Worm (Caenorhabditis elegans) whole organism, L1 larva: ENCODE data around the gene F41E6.1.
A peak's percentile ranks its signal among the peaks of the same experiment; 100 is the strongest.

Experiments
- C34B4.2 ChIP-seq: sonication (generic microtip); optimal IDR thresholded peaks from 2 replicates; lab custom pipeline; 2017; ENCODE audit warnings: mild to moderate bottlenecking, missing genetic modification characterization, missing compliant biosample characterization
- blmp-1 ChIP-seq: fragments of 150-350 bp; optimal IDR thresholded peaks from 2 replicates; lab custom pipeline; 2014; ENCODE audit warnings: missing biosample characterization, missing genetic modification characterization
- ceh-82 ChIP-seq, 3 experiments: fragments of 150-350 bp in 1 of 3; sonication (generic microtip) in 2 of 3; optimal IDR thresholded peaks; 2 replicates each; lab custom pipeline; 2014 to 2017; ENCODE audit warnings: missing biosample characterization in 3 of 3, missing genetic modification characterization in 3 of 3
- ceh-88 ChIP-seq: fragments of 200-800 bp; sonication (Bioruptor generic); IDR thresholded peaks from 2 replicates; pipeline ENCODE4 v1.3.6; 2022; ENCODE audit warnings: missing genetic modification characterization, missing compliant biosample characterization
- ces-1 ChIP-seq: fragments of 150-350 bp; optimal IDR thresholded peaks from 2 replicates; lab custom pipeline; 2014; ENCODE audit warnings: missing biosample characterization, missing genetic modification reagents, missing genetic modification characterization
- efl-1 ChIP-seq, 4 experiments: fragments of 150-350 bp; optimal IDR thresholded peaks in 3 of 4; peaks in 1 of 4; 1 replicate in 1 of 4; 2 replicates in 3 of 4; lab custom pipeline; 2014; ENCODE audit warnings: missing biosample characterization in 2 of 4, missing genetic modification characterization in 2 of 4, missing genetic modification reagents in 2 of 4
- efl-3 ChIP-seq: fragments of 200-800 bp; sonication (Bioruptor generic); optimal IDR thresholded peaks from 2 replicates; lab custom pipeline; 2018; ENCODE audit warnings: mild to moderate bottlenecking, missing genetic modification characterization, missing compliant biosample characterization
- fkh-10 ChIP-seq: sonication (generic microtip); optimal IDR thresholded peaks from 2 replicates; lab custom pipeline; 2017; ENCODE audit warnings: missing biosample characterization, missing genetic modification reagents, missing genetic modification characterization
- fkh-4 ChIP-seq: sonication (generic microtip); optimal IDR thresholded peaks from 2 replicates; lab custom pipeline; 2016; ENCODE audit warnings: missing compliant biosample characterization, missing genetic modification characterization, borderline replicate concordance
- hpl-2 ChIP-seq: fragments of 150-350 bp; optimal IDR thresholded peaks from 2 replicates; lab custom pipeline; 2014; ENCODE audit warnings: missing biosample characterization, missing genetic modification reagents, missing genetic modification characterization
- irx-1 ChIP-seq: sonication (generic microtip); optimal IDR thresholded peaks from 2 replicates; lab custom pipeline; 2016; ENCODE audit warnings: missing genetic modification characterization, missing compliant biosample characterization
- jun-1 ChIP-seq: fragments of 150-350 bp; optimal IDR thresholded peaks from 2 replicates; lab custom pipeline; 2014; ENCODE audit warnings: missing biosample characterization, missing genetic modification reagents, missing genetic modification characterization
- lin-14 ChIP-seq: fragments of 200-800 bp; sonication (Bioruptor generic); optimal IDR thresholded peaks from 2 replicates; lab custom pipeline; 2018; ENCODE audit warnings: mild to moderate bottlenecking, missing genetic modification characterization, moderate library complexity, missing compliant biosample characterization
- lin-35 ChIP-seq, 2 experiments: fragments of 150-350 bp; optimal IDR thresholded peaks; 2 replicates each; lab custom pipeline; 2014; ENCODE audit warnings: missing biosample characterization in 2 of 2, missing genetic modification characterization in 2 of 2, missing genetic modification reagents in 2 of 2
- lin-39 ChIP-seq: fragments of 150-350 bp; optimal IDR thresholded peaks from 2 replicates; lab custom pipeline; 2014; ENCODE audit warnings: missing biosample characterization, missing genetic modification reagents, missing genetic modification characterization
- lsy-2 ChIP-seq, 2 experiments: fragments of 150-350 bp; optimal IDR thresholded peaks; 2 replicates each; lab custom pipeline; 2014; ENCODE audit warnings: missing biosample characterization in 2 of 2, missing genetic modification characterization in 2 of 2
- mdl-1 ChIP-seq, 2 experiments: fragments of 150-350 bp; optimal IDR thresholded peaks; 2 replicates each; lab custom pipeline; 2014 to 2017; ENCODE audit warnings: missing biosample characterization in 2 of 2, missing genetic modification characterization in 2 of 2, inconsistent platforms in 1 of 2
- nhr-19 ChIP-seq: fragments of 200-800 bp; sonication (Bioruptor generic); conservative IDR thresholded peaks from 2 replicates; pipeline ENCODE4 v1.3.6; 2022; ENCODE audit warnings: missing genetic modification characterization, missing compliant biosample characterization
- nhr-20 ChIP-seq: sonication (generic microtip); optimal IDR thresholded peaks from 2 replicates; lab custom pipeline; 2016; ENCODE audit warnings: mild to moderate bottlenecking, missing genetic modification characterization, missing compliant biosample characterization
- nhr-237 ChIP-seq: fragments of 150-350 bp; optimal IDR thresholded peaks from 2 replicates; lab custom pipeline; 2014; ENCODE audit warnings: missing biosample characterization, missing genetic modification characterization
- nhr-71 ChIP-seq: sonication (generic microtip); optimal IDR thresholded peaks from 2 replicates; lab custom pipeline; 2016; ENCODE audit warnings: mild to moderate bottlenecking, missing genetic modification characterization, moderate library complexity, missing compliant biosample characterization
- nhr-77 ChIP-seq: fragments of 150-350 bp; optimal IDR thresholded peaks from 2 replicates; lab custom pipeline; 2014; ENCODE audit warnings: missing biosample characterization, missing genetic modification characterization
- nhr-84 ChIP-seq: sonication (generic microtip); optimal IDR thresholded peaks from 2 replicates; lab custom pipeline; 2017; ENCODE audit warnings: missing biosample characterization, missing genetic modification characterization
- nhr-85 ChIP-seq: sonication (generic microtip); peaks from one replicate; lab custom pipeline; 2016; ENCODE audit warnings: missing genetic modification characterization, inconsistent platforms, missing compliant biosample characterization
- pag-3 ChIP-seq: sonication (generic microtip); optimal IDR thresholded peaks from 2 replicates; lab custom pipeline; 2017; ENCODE audit warnings: missing genetic modification characterization, mild to moderate bottlenecking, missing compliant biosample characterization, antibody characterized with exemption, borderline replicate concordance; ENCODE audit not compliant: insufficient read depth
- pqm-1 ChIP-seq: sonication (generic microtip); optimal IDR thresholded peaks from 3 replicates; lab custom pipeline; 2017; ENCODE audit warnings: missing biosample characterization, missing genetic modification characterization
- rnt-1 ChIP-seq: sonication (generic microtip); optimal IDR thresholded peaks from 2 replicates; lab custom pipeline; 2016; ENCODE audit warnings: mild to moderate bottlenecking, missing genetic modification characterization, moderate library complexity, missing compliant biosample characterization
- skn-1 ChIP-seq: fragments of 150-350 bp; optimal IDR thresholded peaks from 2 replicates; lab custom pipeline; 2014; ENCODE audit warnings: missing biosample characterization, missing genetic modification characterization
- snpc-4 ChIP-seq: fragments of 150-350 bp; optimal IDR thresholded peaks from 2 replicates; lab custom pipeline; 2014; ENCODE audit warnings: missing biosample characterization, missing genetic modification characterization
- snu-23 ChIP-seq: sonication (generic microtip); optimal IDR thresholded peaks from 2 replicates; lab custom pipeline; 2016; ENCODE audit warnings: missing genetic modification characterization, missing compliant biosample characterization
- sox-4 ChIP-seq: sonication (generic microtip); optimal IDR thresholded peaks from 2 replicates; lab custom pipeline; 2016; ENCODE audit warnings: missing genetic modification characterization, missing compliant biosample characterization
- tlp-1 ChIP-seq: fragments of 150-350 bp; optimal IDR thresholded peaks from 2 replicates; lab custom pipeline; 2014; ENCODE audit warnings: missing biosample characterization, missing genetic modification characterization
- unc-130 ChIP-seq: fragments of 150-350 bp; optimal IDR thresholded peaks from 2 replicates; lab custom pipeline; 2017; ENCODE audit warnings: missing biosample characterization, missing genetic modification characterization, inconsistent platforms
- xbp-1 ChIP-seq: sonication (generic microtip); optimal IDR thresholded peaks from 2 replicates; lab custom pipeline; 2016; ENCODE audit warnings: missing genetic modification characterization, missing compliant biosample characterization
- ztf-11 ChIP-seq, 2 experiments: sonication (generic microtip); optimal IDR thresholded peaks; 2 replicates each; lab custom pipeline; 2016 to 2017; ENCODE audit warnings: missing genetic modification characterization in 2 of 2, missing biosample characterization in 1 of 2, missing compliant biosample characterization in 1 of 2

The F41E6.1 gene

DNA sequence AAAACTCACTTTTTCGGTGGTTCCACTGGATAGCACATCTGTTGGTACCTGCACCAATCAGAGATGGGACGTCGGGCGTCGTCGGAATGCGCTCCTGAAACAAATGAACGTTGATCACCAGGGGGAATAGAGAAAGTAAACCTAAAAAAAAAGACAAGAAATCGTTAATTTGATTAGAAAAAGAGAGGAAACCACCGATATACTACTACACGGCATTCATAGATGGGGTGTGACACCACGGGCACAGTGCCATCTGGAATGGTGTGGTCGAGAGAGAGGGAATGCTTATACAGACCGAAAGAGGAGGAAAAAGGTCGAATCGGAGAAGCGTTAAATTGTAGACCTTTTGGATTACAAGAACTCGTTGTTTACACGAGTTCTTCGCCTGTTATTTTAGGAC is 34.3 kb upstream of the F41E6.1 start, which contains the start of gene C10B5.3:
TSS of gene C10B5.3 (minus strand) at position 101 of the 400 bp plus-strand sequence.
- TF ChIP-seq skn-1 (tag; lab: Kevin White, UChicago): no peak
- no peak for TF ChIP-seq nhr-237 (tag; lab: Kevin White, UChicago)
- no peak for TF ChIP-seq ztf-11 (tag; optimal IDR thresholded peaks at IDR 0.05; lab: Kevin White, UChicago)
- no peak for TF ChIP-seq pqm-1 (tag; lab: Kevin White, UChicago)
- TF ChIP-seq lin-39 (tag; lab: Kevin White, UChicago): no peak
- no peak for TF ChIP-seq efl-1 (optimal IDR thresholded peaks at IDR 0.05; lab: Kevin White, UChicago)
- TF ChIP-seq efl-1 (GFP tag; optimal IDR thresholded peaks at IDR 0.05 in 1 of 2; lab: Kevin White, UChicago): no peak
- no peak for TF ChIP-seq lin-35 (GFP tag; optimal IDR thresholded peaks at IDR 0.05; lab: Kevin White, UChicago)
- TF ChIP-seq ceh-88 (GFP tag; lab: Robert Waterston, UW): no peak
- TF ChIP-seq snpc-4: no peak
- no peak for TF ChIP-seq nhr-77 (tag; lab: Kevin White, UChicago)
- TF ChIP-seq sox-4 (tag; lab: Kevin White, UChicago): no peak
- no peak for TF ChIP-seq lsy-2 (tag; optimal IDR thresholded peaks at IDR 0.05; lab: Kevin White, UChicago)

ce11 chrV:8592691-8593307 is 29.6 kb upstream of the F41E6.1 start:
- no peak for TF ChIP-seq pqm-1 (tag; lab: Kevin White, UChicago)
- TF ChIP-seq lin-14: peak; percentile 38
- TF ChIP-seq C34B4.2: no peak
- TF ChIP-seq blmp-1: peak; percentile 23
- TF ChIP-seq xbp-1 (tag; lab: Kevin White, UChicago): no peak
- TF ChIP-seq efl-3 (GFP tag; lab: Kevin White, UChicago): no peak
- TF ChIP-seq mdl-1 (tag; optimal IDR thresholded peaks at IDR 0.05; lab: Kevin White, UChicago): no peak
- no peak for TF ChIP-seq jun-1 (tag; lab: Kevin White, UChicago)
- TF ChIP-seq ces-1 (GFP tag; lab: Kevin White, UChicago): no peak
- peak; percentile 25 for TF ChIP-seq nhr-85 (tag; lab: Kevin White, UChicago)
- TF ChIP-seq efl-1 (optimal IDR thresholded peaks at IDR 0.05; lab: Kevin White, UChicago): no peak
- peak in 1 of 2 experiments; percentile 75 for TF ChIP-seq efl-1 (GFP tag; optimal IDR thresholded peaks at IDR 0.05 in 1 of 2; lab: Kevin White, UChicago)
- no peak for TF ChIP-seq hpl-2 (GFP tag; lab: Kevin White, UChicago)
- peak; percentile 5 for TF ChIP-seq fkh-10 (GFP tag; lab: Kevin White, UChicago)
- TF ChIP-seq tlp-1: no peak
- no peak for TF ChIP-seq irx-1

- peak in 1 of 2 experiments; percentile 18 for TF ChIP-seq mdl-1 (tag; optimal IDR thresholded peaks at IDR 0.05; lab: Kevin White, UChicago)
- TF ChIP-seq lsy-2 (tag; optimal IDR thresholded peaks at IDR 0.05; lab: Kevin White, UChicago): peak; percentile 38 to 41
- TF ChIP-seq tlp-1: no peak
- peak; percentile 44 for TF ChIP-seq pag-3 (tag; lab: Kevin White, UChicago)
- TF ChIP-seq nhr-71 (tag; lab: Kevin White, UChicago): peak; percentile 68
- TF ChIP-seq lin-35 (GFP tag; optimal IDR thresholded peaks at IDR 0.05; lab: Kevin White, UChicago): peak in 1 of 2 experiments; percentile 28
- no peak for TF ChIP-seq nhr-84
- TF ChIP-seq nhr-20 (tag; lab: Kevin White, UChicago): peak; percentile 12
- peak; percentile 8 for TF ChIP-seq snu-23 (GFP tag; lab: Kevin White, UChicago)
- TF ChIP-seq unc-130: peak; percentile 74
- TF ChIP-seq ceh-82 (tag; optimal IDR thresholded peaks at IDR 0.05; lab: Kevin White, UChicago): no peak
- no peak for TF ChIP-seq efl-1 (optimal IDR thresholded peaks at IDR 0.05; lab: Kevin White, UChicago)
- peak; percentile 6 to 82 for TF ChIP-seq efl-1 (GFP tag; optimal IDR thresholded peaks at IDR 0.05 in 1 of 2; lab: Kevin White, UChicago)
- TF ChIP-seq blmp-1: no peak
- TF ChIP-seq lin-14: peak; percentile 76
- peak; percentile 36; the same call in 1 of the 2 replicates for TF ChIP-seq nhr-19
- peak in 1 of 2 experiments; percentile 15 for TF ChIP-seq ztf-11 (tag; optimal IDR thresholded peaks at IDR 0.05; lab: Kevin White, UChicago)
- no peak for TF ChIP-seq fkh-4 (tag; lab: Kevin White, UChicago)
- TF ChIP-seq rnt-1 (tag; lab: Kevin White, UChicago): peak; percentile 80
- TF ChIP-seq, all 84 proteins: peak for 13
These were observed 28.1 kb upstream of the F41E6.1 start, which contains the start of gene tag-196 for ce11 chrV:8594105-8594964. tag-196 (plus strand) TSS chrV:8594914.
